Worm (Caenorhabditis elegans) whole organism, L4 larva: ENCODE data around the gene C25F9.11.

Experiments
- aly-2 ChIP-seq: sonication (generic microtip); optimal IDR thresholded peaks from 2 replicates; lab custom pipeline; 2018; ENCODE audit warnings: missing biosample characterization, missing genetic modification characterization
- ama-1 ChIP-seq: fragments of 150-350 bp; optimal IDR thresholded peaks from 2 replicates; lab custom pipeline; 2014; ENCODE audit warnings: inconsistent platforms, mixed read lengths
- fkh-10 ChIP-seq: fragments of 150-350 bp; optimal IDR thresholded peaks from 2 replicates; lab custom pipeline; 2014; ENCODE audit warnings: missing biosample characterization, missing genetic modification reagents, missing genetic modification characterization
- lin-29 ChIP-seq: fragments of 200-800 bp; sonication (Bioruptor generic); IDR thresholded peaks from 2 replicates; pipeline ENCODE4 v1.3.6; 2022; ENCODE audit warnings: missing genetic modification reagents, missing genetic modification characterization, missing compliant biosample characterization
- mdl-1 ChIP-seq, 2 experiments: fragments of 150-350 bp in 1 of 2; sonication (generic microtip) in 1 of 2; optimal IDR thresholded peaks; 2 replicates each; lab custom pipeline; 2014 to 2017; ENCODE audit warnings: missing biosample characterization in 2 of 2, missing genetic modification characterization in 2 of 2
- pha-4 ChIP-seq, 2 experiments: fragments of 150-350 bp in 1 of 2; fragments of 200-800 bp in 1 of 2; sonication (Bioruptor generic) in 1 of 2; IDR thresholded peaks in 1 of 2; optimal IDR thresholded peaks in 1 of 2; 2 replicates each; pipeline versions ENCODE4 v1.3.6 to Lab custom; 2014 to 2022; ENCODE audit warnings: missing genetic modification characterization in 2 of 2, missing genetic modification reagents in 2 of 2, missing biosample characterization in 1 of 2, missing compliant biosample characterization in 1 of 2
- snpc-4 ChIP-seq: fragments of 150-350 bp; optimal IDR thresholded peaks from 2 replicates; lab custom pipeline; 2014; ENCODE audit warnings: missing biosample characterization, missing genetic modification characterization
- unc-39 ChIP-seq: sonication (generic microtip); optimal IDR thresholded peaks from 2 replicates; lab custom pipeline; 2017; ENCODE audit warnings: missing biosample characterization, missing genetic modification characterization
- zfp-3 ChIP-seq: fragments of 200-800 bp; sonication (Bioruptor generic); conservative IDR thresholded peaks from 2 replicates; pipeline ENCODE4 v1.3.6; 2022; ENCODE audit warnings: missing genetic modification reagents, missing genetic modification characterization, missing compliant biosample characterization
- zip-11 ChIP-seq: fragments of 200-800 bp; sonication (Bioruptor generic); IDR thresholded peaks from 2 replicates; pipeline ENCODE4 v1.3.6; 2022; ENCODE audit warnings: missing genetic modification characterization, missing compliant biosample characterization

- TF ChIP-seq zfp-3 (GFP tag; lab: Robert Waterston, UW), result no peak
- no peak for TF ChIP-seq unc-39 (tag; lab: Kevin White, UChicago)
- TF ChIP-seq fkh-10 (GFP tag; lab: Kevin White, UChicago), result no peak
- TF ChIP-seq mdl-1 (tag; optimal IDR thresholded peaks at IDR 0.05; lab: Kevin White, UChicago), result no peak
- TF ChIP-seq aly-2 (tag; lab: Kevin White, UChicago), result no peak
- no peak for TF ChIP-seq snpc-4 (tag; lab: Kevin White, UChicago)
- no peak for TF ChIP-seq lin-29
- no peak for TF ChIP-seq pha-4 (GFP tag; IDR thresholded peaks at IDR 0.05; lab: Robert Waterston, UW)
- TF ChIP-seq pha-4 (tag; optimal IDR thresholded peaks at IDR 0.05; lab: Kevin White, UChicago), result no peak
- no peak for TF ChIP-seq zip-11
- no peak for TF ChIP-seq ama-1 (lab: Kevin White, UChicago)
These were observed 4.8 kb downstream of the C25F9.11 start for ce11 chrV:19428097-19428496.
